Fruit fly (Drosophila melanogaster) whole organism: ENCODE measurements around the gene PH4alphaSG1.

Source experiments
- CG8478 ChIP-seq: fragments of >200 bp; optimal IDR thresholded peaks from 2 replicates; lab custom pipeline; 2018; ENCODE audit warnings: inconsistent platforms
- Dll ChIP-seq: fragments of >200 bp; optimal IDR thresholded peaks from 2 replicates; lab custom pipeline; 2017
- EcR ChIP-seq, 2 experiments: fragments of >200 bp; optimal IDR thresholded peaks; 2 replicates each; lab custom pipeline; 2017; ENCODE audit warnings: missing biosample characterization in 2 of 2, missing genetic modification characterization in 2 of 2, missing genetic modification reagents in 2 of 2
- pan ChIP-seq: fragments of >200 bp; optimal IDR thresholded peaks from 2 replicates; lab custom pipeline; 2017
- psq ChIP-seq: fragments of >200 bp; optimal IDR thresholded peaks from 2 replicates; lab custom pipeline; 2017
- usp ChIP-seq: fragments of >200 bp; optimal IDR thresholded peaks from 2 replicates; lab custom pipeline; 2017; ENCODE audit warnings: missing biosample characterization, missing genetic modification characterization, mixed read lengths

Gene PH4alphaSG1

dm6 chr3R:30505561-30506037 is at the start of gene PH4alphaSG1, which contains the start of gene CG15539:
TSS of gene PH4alphaSG1 (minus strand) at chr3R:30505661.
TSS of gene CG15539 (plus strand) at chr3R:30505987.
- no peak for TF ChIP-seq Dll
- TF ChIP-seq psq (lab: Kevin White, UChicago), result no peak
- TF ChIP-seq usp (GFP tag; lab: Kevin White, UChicago), result no peak
- TF ChIP-seq CG8478, result no peak
- no peak for TF ChIP-seq pan (lab: Kevin White, UChicago)
- no peak for TF ChIP-seq EcR (GFP tag; optimal IDR thresholded peaks at IDR 0.05; lab: Kevin White, UChicago)

dm6 chr3R:30552548-30552947 is 47.1 kb upstream of the PH4alphaSG1 start:
- no peak for TF ChIP-seq usp (GFP tag; lab: Kevin White, UChicago)

- TF ChIP-seq CG8478 (no peak), Dll (no peak), psq (lab: Kevin White, UChicago) (no peak), pan (lab: Kevin White, UChicago) (no peak), EcR (GFP tag; optimal IDR thresholded peaks at IDR 0.05; lab: Kevin White, UChicago) (no peak), usp (GFP tag; lab: Kevin White, UChicago) (no peak)
These were observed 44.6 kb upstream of the PH4alphaSG1 start for dm6 chr3R:30550044-30550443.

dm6 chr3R:30544974-30545373 is 39.5 kb upstream of the PH4alphaSG1 start:
- TF ChIP-seq psq (lab: Kevin White, UChicago) (no peak), pan (lab: Kevin White, UChicago) (no peak), Dll (no peak), CG8478 (no peak), EcR (GFP tag; optimal IDR thresholded peaks at IDR 0.05; lab: Kevin White, UChicago) (no peak), usp (GFP tag; lab: Kevin White, UChicago) (no peak)

- no peak for TF ChIP-seq psq (lab: Kevin White, UChicago)
- TF ChIP-seq EcR (GFP tag; optimal IDR thresholded peaks at IDR 0.05; lab: Kevin White, UChicago), result no peak
- TF ChIP-seq Dll, result no peak
- no peak for TF ChIP-seq usp (GFP tag; lab: Kevin White, UChicago)
- TF ChIP-seq CG8478, result no peak
- TF ChIP-seq pan (lab: Kevin White, UChicago), result no peak
These were observed 36.0 kb upstream of the PH4alphaSG1 start for dm6 chr3R:30541469-30541868.

- TF ChIP-seq CG8478 (no peak), psq (lab: Kevin White, UChicago) (no peak), Dll (no peak), pan (lab: Kevin White, UChicago) (no peak), EcR (GFP tag; optimal IDR thresholded peaks at IDR 0.05; lab: Kevin White, UChicago) (no peak), usp (GFP tag; lab: Kevin White, UChicago) (no peak)
These were observed 34.7 kb upstream of the PH4alphaSG1 start for dm6 chr3R:30540196-30540595.

- TF ChIP-seq CG8478 (no peak), psq (lab: Kevin White, UChicago) (no peak), Dll (no peak), EcR (GFP tag; optimal IDR thresholded peaks at IDR 0.05; lab: Kevin White, UChicago) (no peak), pan (lab: Kevin White, UChicago) (no peak), usp (GFP tag; lab: Kevin White, UChicago) (no peak)
These were observed 31.5 kb upstream of the PH4alphaSG1 start for dm6 chr3R:30536919-30537318.

dm6 chr3R:30536432-30536831 is 31.0 kb upstream of the PH4alphaSG1 start:
- no peak for TF ChIP-seq usp (GFP tag; lab: Kevin White, UChicago)
- TF ChIP-seq CG8478, result no peak
- no peak for TF ChIP-seq EcR (GFP tag; optimal IDR thresholded peaks at IDR 0.05; lab: Kevin White, UChicago)
- TF ChIP-seq psq (lab: Kevin White, UChicago), result no peak
- no peak for TF ChIP-seq Dll
- TF ChIP-seq pan (lab: Kevin White, UChicago), result no peak

dm6 chr3R:30534444-30534843 is 29.0 kb upstream of the PH4alphaSG1 start:
- no peak for TF ChIP-seq pan (lab: Kevin White, UChicago)
- no peak for TF ChIP-seq CG8478
- no peak for TF ChIP-seq Dll
- TF ChIP-seq EcR (GFP tag; optimal IDR thresholded peaks at IDR 0.05; lab: Kevin White, UChicago), result no peak
- no peak for TF ChIP-seq usp (GFP tag; lab: Kevin White, UChicago)
- TF ChIP-seq psq (lab: Kevin White, UChicago), result no peak

- peak; percentile 82 for TF ChIP-seq Dll
- TF ChIP-seq CG8478, result no peak
- TF ChIP-seq psq (lab: Kevin White, UChicago), result no peak
These were observed 26.7 kb upstream of the PH4alphaSG1 start, which contains the start of gene tmod for dm6 chr3R:30531989-30532653. TSS of gene tmod (plus strand) at chr3R:30532607.

dm6 chr3R:30531129-30531708 is 25.8 kb upstream of the PH4alphaSG1 start:
- TF ChIP-seq Dll (no peak), CG8478 (no peak), psq (lab: Kevin White, UChicago) (no peak), EcR (GFP tag; optimal IDR thresholded peaks at IDR 0.05; lab: Kevin White, UChicago) (no peak)

- TF ChIP-seq Dll (no peak), usp (GFP tag; lab: Kevin White, UChicago) (no peak), psq (lab: Kevin White, UChicago) (no peak), EcR (GFP tag; optimal IDR thresholded peaks at IDR 0.05; lab: Kevin White, UChicago) (no peak), pan (lab: Kevin White, UChicago) (no peak), CG8478 (no peak)
These were observed 24.1 kb upstream of the PH4alphaSG1 start for dm6 chr3R:30529570-30529969.
